Worm (Caenorhabditis elegans): ENCODE measurements around the gene C33F10.4.
"Not testable (repeated sequence)": the region's sequence is repeated elsewhere in the genome, so short reads cannot be mapped to it uniquely, and the experiment has no call there.

Gene C33F10.4

DNA sequence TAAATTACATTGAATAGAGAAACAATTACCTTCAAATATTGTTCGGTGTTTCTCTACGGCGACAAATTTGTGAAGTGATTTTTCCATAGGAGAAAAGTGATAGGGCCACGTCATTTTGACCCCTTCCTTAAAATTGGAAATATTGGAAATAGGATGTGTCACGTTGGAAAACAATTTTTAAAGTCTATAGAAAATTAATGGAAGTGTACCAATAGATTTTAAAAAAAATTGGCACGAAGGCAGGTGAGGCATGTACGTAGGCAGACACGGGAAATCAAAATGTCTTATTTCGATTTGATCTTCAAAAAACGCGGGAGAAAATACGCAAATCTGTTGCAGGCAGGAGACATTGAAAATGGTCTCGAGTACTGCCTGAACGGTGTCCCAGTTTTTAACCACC, 42.1 kb downstream of the C33F10.4 start, which contains the start of gene C33F10.12:
Gene C33F10.12 (minus strand): TSS at position 101 of the 400 bp plus-strand sequence.
- no peak for TF ChIP-seq elt-3 (tag; optimal IDR thresholded peaks at IDR 0.05)
- no peak for TF ChIP-seq lin-13 (tag; optimal IDR thresholded peaks at IDR 0.05)
- TF ChIP-seq ces-1 (GFP tag; optimal IDR thresholded peaks at IDR 0.05): no peak
- no peak for TF ChIP-seq cnd-1 (tag; optimal IDR thresholded peaks at IDR 0.05)
- no peak for TF ChIP-seq mab-5 (tag; optimal IDR thresholded peaks at IDR 0.05)
- no peak for TF ChIP-seq hlh-1 (tag; optimal IDR thresholded peaks at IDR 0.05)
- TF ChIP-seq unc-62 (GFP tag; optimal IDR thresholded peaks at IDR 0.05): no peak
- no peak for TF ChIP-seq ceh-39 (tag; optimal IDR thresholded peaks at IDR 0.05)
- TF ChIP-seq drap-1 (GFP tag; optimal IDR thresholded peaks at IDR 0.05): no peak
- TF ChIP-seq mls-2 (tag; optimal IDR thresholded peaks at IDR 0.05): no peak
- TF ChIP-seq blmp-1 (tag; optimal IDR thresholded peaks at IDR 0.05): no peak
- TF ChIP-seq snpc-4 (tag; optimal IDR thresholded peaks at IDR 0.05): no peak
- no peak for TF ChIP-seq ztf-11 (tag; optimal IDR thresholded peaks at IDR 0.05)
- TF ChIP-seq flh-1 (GFP tag; optimal IDR thresholded peaks at IDR 0.05): no peak
- TF ChIP-seq lsy-2 (tag; optimal IDR thresholded peaks at IDR 0.05): no peak
- TF ChIP-seq ham-2 (GFP tag; optimal IDR thresholded peaks at IDR 0.05): no peak
- no peak for TF ChIP-seq nhr-28 (tag; optimal IDR thresholded peaks at IDR 0.05)
- TF ChIP-seq sptf-1 (tag; optimal IDR thresholded peaks at IDR 0.05): no peak
- TF ChIP-seq lin-32 (GFP tag; optimal IDR thresholded peaks at IDR 0.05): no peak
- no peak for TF ChIP-seq M03D4.4 (tag; optimal IDR thresholded peaks at IDR 0.05)

DNA sequence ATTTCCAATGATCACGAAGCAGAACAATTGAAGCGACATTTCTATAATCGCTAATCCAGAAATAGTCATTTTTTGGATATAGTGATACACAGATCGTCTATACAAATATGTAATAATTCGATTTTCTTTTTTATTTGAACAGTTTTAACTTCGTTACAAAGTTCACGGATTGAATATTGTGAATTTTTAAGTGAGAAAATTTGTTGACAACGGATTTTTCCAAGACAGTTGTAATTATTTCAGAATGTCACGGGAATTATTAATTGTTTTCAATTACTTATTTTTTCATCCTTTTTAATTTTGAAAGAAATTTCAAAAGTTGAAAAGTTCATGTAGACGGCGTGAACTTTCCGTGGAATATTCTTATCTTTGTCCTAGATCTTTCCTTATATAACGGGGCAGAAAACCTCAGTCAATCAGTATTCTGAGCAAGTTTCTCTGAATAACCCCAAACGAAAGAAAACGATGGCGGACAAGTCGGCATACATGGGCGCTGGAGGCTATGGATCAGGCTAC, 46.6 kb downstream of the C33F10.4 start, which contains the start of the genes T23B7.2 and nspd-4:
Gene T23B7.2 (minus strand): TSS at position 101 of the 516 bp plus-strand sequence.
Gene nspd-4 (plus strand): TSS at position 466 of the 516 bp plus-strand sequence.
- TF ChIP-seq tbx-8 (GFP tag; optimal IDR thresholded peaks at IDR 0.05); ceh-39 (tag; optimal IDR thresholded peaks at IDR 0.05); sptf-1 (tag; optimal IDR thresholded peaks at IDR 0.05): not testable (repeated sequence)
